Worm (Caenorhabditis elegans) whole organism, L4 larva: Measurements from ENCODE around the gene cec-1.

Experiments used
- Y105C5A.15 ChIP-seq: fragments of 200-800 bp; sonication (Bioruptor generic); IDR thresholded peaks from 2 replicates; pipeline ENCODE4 v1.3.6; 2022; ENCODE audit warnings: missing genetic modification characterization, missing compliant biosample characterization
- ama-1 ChIP-seq: fragments of 150-350 bp; optimal IDR thresholded peaks from 2 replicates; lab custom pipeline; 2014; ENCODE audit warnings: inconsistent platforms, mixed read lengths
- ceh-62 ChIP-seq: sonication (generic microtip); optimal IDR thresholded peaks from 2 replicates; lab custom pipeline; 2017; ENCODE audit warnings: missing biosample characterization, missing genetic modification characterization
- hif-1 ChIP-seq, 2 experiments: sonication (generic microtip); optimal IDR thresholded peaks; 2 replicates each; lab custom pipeline; 2016 to 2017; ENCODE audit warnings: missing compliant biosample characterization in 2 of 2, missing genetic modification characterization in 2 of 2, missing genetic modification reagents in 2 of 2, missing genotype in 2 of 2, mild to moderate bottlenecking in 1 of 2
- jun-1 ChIP-seq: fragments of 150-350 bp; optimal IDR thresholded peaks from 2 replicates; lab custom pipeline; 2014; ENCODE audit warnings: missing biosample characterization, missing genetic modification reagents, missing genetic modification characterization
- nhr-237 ChIP-seq: sonication (generic microtip); optimal IDR thresholded peaks from 2 replicates; lab custom pipeline; 2017; ENCODE audit warnings: missing biosample characterization, missing genetic modification characterization
- pha-4 ChIP-seq, 2 experiments: fragments of 150-350 bp in 1 of 2; fragments of 200-800 bp in 1 of 2; sonication (Bioruptor generic) in 1 of 2; IDR thresholded peaks in 1 of 2; optimal IDR thresholded peaks in 1 of 2; 2 replicates each; pipeline versions ENCODE4 v1.3.6 to Lab custom; 2014 to 2022; ENCODE audit warnings: missing genetic modification characterization in 2 of 2, missing genetic modification reagents in 2 of 2, missing biosample characterization in 1 of 2, missing compliant biosample characterization in 1 of 2
- skn-1 ChIP-seq: fragments of 150-350 bp; optimal IDR thresholded peaks from 2 replicates; lab custom pipeline; 2014; ENCODE audit warnings: missing biosample characterization, missing genetic modification characterization
- snpc-4 ChIP-seq: fragments of 150-350 bp; optimal IDR thresholded peaks from 2 replicates; lab custom pipeline; 2014; ENCODE audit warnings: missing biosample characterization, missing genetic modification characterization
- spr-3 ChIP-seq: fragments of 200-800 bp; sonication (Bioruptor generic); optimal IDR thresholded peaks from 2 replicates; lab custom pipeline; 2018; ENCODE audit warnings: mild to moderate bottlenecking, missing genetic modification characterization, missing compliant biosample characterization

DNA sequence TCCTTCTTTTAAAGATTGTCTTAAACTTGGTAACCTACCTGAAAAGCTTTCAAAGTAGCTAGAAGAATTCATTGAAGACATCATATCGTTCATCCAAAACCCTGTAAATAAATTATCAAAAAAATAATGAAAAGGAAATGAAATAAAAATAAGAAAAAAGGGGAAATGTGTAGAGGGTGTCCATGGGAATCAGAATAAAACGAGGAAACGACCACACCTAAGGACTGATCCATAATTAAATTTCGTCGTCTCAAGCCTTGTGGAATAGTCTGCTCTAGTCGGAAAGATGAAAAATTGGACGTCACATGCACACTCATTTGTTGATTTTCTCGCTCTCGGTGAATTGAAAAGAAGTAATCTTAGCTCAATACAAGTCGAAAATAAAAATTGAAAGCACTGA is 8.9 kb downstream of the cec-1 start, which contains the start of gene ZK1236.9:
- no peak for TF ChIP-seq jun-1 (tag; lab: Kevin White, UChicago)
- TF ChIP-seq nhr-237, result no peak
- no peak for TF ChIP-seq ceh-62 (tag; lab: Kevin White, UChicago)
- no peak for TF ChIP-seq spr-3 (GFP tag; lab: Kevin White, UChicago)
- TF ChIP-seq ama-1 (lab: Kevin White, UChicago), result no peak
- no peak for TF ChIP-seq skn-1 (tag; lab: Kevin White, UChicago)
- no peak for TF ChIP-seq pha-4 (GFP tag; IDR thresholded peaks at IDR 0.05; lab: Robert Waterston, UW)
- no peak for TF ChIP-seq pha-4 (tag; optimal IDR thresholded peaks at IDR 0.05; lab: Kevin White, UChicago)
- no peak for TF ChIP-seq Y105C5A.15 (GFP tag; lab: Robert Waterston, UW)
- no peak for TF ChIP-seq hif-1 (tag; optimal IDR thresholded peaks at IDR 0.05; lab: Kevin White, UChicago)
- no peak for TF ChIP-seq snpc-4 (tag; lab: Kevin White, UChicago)
